Worm (Caenorhabditis elegans) whole organism, late embryonic: ENCODE measurements around the gene suca-1.

Experiments used
- hlh-30 ChIP-seq: sonication (generic microtip); optimal IDR thresholded peaks from 2 replicates; lab custom pipeline; 2017; ENCODE audit warnings: antibody characterized with exemption, missing genetic modification characterization, missing compliant biosample characterization; ENCODE audit not compliant: insufficient read depth
- sdc-2 ChIP-seq: sonication (generic microtip); optimal IDR thresholded peaks from 2 replicates; lab custom pipeline; 2016; ENCODE audit warnings: missing genotype, missing genetic modification characterization, missing compliant biosample characterization

- TF ChIP-seq sdc-2 (tag; lab: Kevin White, UChicago) (no peak), hlh-30 (no peak)
These were observed 40.3 kb downstream of the suca-1 start for ce11 chrX:10859622-10860021.
